4 worm cellular contexts compared by ENCODE assay signal in genomic region chrII:14598367-14598766, ce11.
TF ChIP-seq lines count a peak whose summit lies in the region.

No protein-coding gene starts in this region.

TF ChIP-seq in whole organism, L1 larva, 84 proteins besides CTCF, POLR2A, EP300 and RAD21 (continued from another document and continues in another):
- TF ChIP-seq ztf-4 (tag; optimal IDR thresholded peaks at IDR 0.05; lab: Kevin White, UChicago) (peak; percentile 69), vab-15 (tag; optimal IDR thresholded peaks at IDR 0.05; lab: Kevin White, UChicago) (no peak), elt-2 (tag; optimal IDR thresholded peaks at IDR 0.05; lab: Kevin White, UChicago) (peak; percentile 77), dpl-1 (GFP tag; optimal IDR thresholded peaks at IDR 0.05; lab: Kevin White, UChicago) (peak; percentile 28 to 53 (median 45)), jun-1 (tag; optimal IDR thresholded peaks at IDR 0.05; lab: Kevin White, UChicago) (peak; percentile 25), swsn-7 (tag; optimal IDR thresholded peaks at IDR 0.05; lab: Kevin White, UChicago) (peak; percentile 69), efl-1 (optimal IDR thresholded peaks at IDR 0.05; lab: Kevin White, UChicago) (peak; percentile 32 to 51), efl-1 (GFP tag; optimal IDR thresholded peaks at IDR 0.05 in 1 of 2; lab: Kevin White, UChicago) (peak; percentile 42 to 92), mep-1 (tag; optimal IDR thresholded peaks at IDR 0.05; lab: Kevin White, UChicago) (peak; percentile 73), lin-14 (GFP tag; optimal IDR thresholded peaks at IDR 0.05; lab: Kevin White, UChicago) (peak; percentile 87), dsc-1 (tag; optimal IDR thresholded peaks at IDR 0.05; lab: Kevin White, UChicago) (peak; percentile 59), nhr-20 (tag; optimal IDR thresholded peaks at IDR 0.05; lab: Kevin White, UChicago) (peak; percentile 84), unc-130 (tag; optimal IDR thresholded peaks at IDR 0.05; lab: Kevin White, UChicago) (peak; percentile 61), sox-4 (tag; optimal IDR thresholded peaks at IDR 0.05; lab: Kevin White, UChicago) (no peak), skn-1 (tag; optimal IDR thresholded peaks at IDR 0.05; lab: Kevin White, UChicago) (peak; percentile 54), nhr-11 (tag; optimal IDR thresholded peaks at IDR 0.05; lab: Kevin White, UChicago) (peak; percentile 73), unc-30 (tag; optimal IDR thresholded peaks at IDR 0.05; lab: Kevin White, UChicago) (no peak), nhr-19 (GFP tag; conservative IDR thresholded peaks at IDR 0.05; lab: Robert Waterston, UW) (peak; percentile 83), fkh-8 (tag; optimal IDR thresholded peaks at IDR 0.05; lab: Kevin White, UChicago) (peak; percentile 73), lsy-2 (tag; optimal IDR thresholded peaks at IDR 0.05; lab: Kevin White, UChicago) (peak; percentile 76 to 79), lin-13 (GFP tag; optimal IDR thresholded peaks at IDR 0.05; lab: Kevin White, UChicago) (peak; percentile 57), nhr-85 (tag; lab: Kevin White, UChicago) (peak; percentile 67), isw-1 (GFP tag; IDR thresholded peaks at IDR 0.05; lab: Robert Waterston, UW) (no peak; the same call in 1 of the 2 replicates), irx-1 (tag; optimal IDR thresholded peaks at IDR 0.05; lab: Kevin White, UChicago) (peak; percentile 17), xbp-1 (tag; optimal IDR thresholded peaks at IDR 0.05; lab: Kevin White, UChicago) (peak; percentile 57), rnt-1 (tag; optimal IDR thresholded peaks at IDR 0.05; lab: Kevin White, UChicago) (peak; percentile 82), ceh-82 (tag; optimal IDR thresholded peaks at IDR 0.05; lab: Kevin White, UChicago) (no peak), snu-23 (GFP tag; optimal IDR thresholded peaks at IDR 0.05; lab: Kevin White, UChicago) (peak; percentile 87), aly-2 (tag; optimal IDR thresholded peaks at IDR 0.05; lab: Kevin White, UChicago) (no peak), mdl-1 (tag; optimal IDR thresholded peaks at IDR 0.05; lab: Kevin White, UChicago) (peak in 1 of 2 experiments; percentile 89), egl-27 (tag; optimal IDR thresholded peaks at IDR 0.05; lab: Kevin White, UChicago) (peak in 1 of 2 experiments; percentile 10), nhr-71 (tag; optimal IDR thresholded peaks at IDR 0.05; lab: Kevin White, UChicago) (peak; percentile 95), elt-3 (tag; optimal IDR thresholded peaks at IDR 0.05; lab: Kevin White, UChicago) (peak in 2 of 6 experiments; percentile 38 to 54)

TF ChIP-seq in whole organism, L2 larva, 48 proteins besides CTCF, POLR2A, EP300 and RAD21 (continued from another document):
- TF ChIP-seq nhr-11 (tag; optimal IDR thresholded peaks at IDR 0.05; lab: Kevin White, UChicago): no peak
- TF ChIP-seq mab-5 (tag; optimal IDR thresholded peaks at IDR 0.05; lab: Kevin White, UChicago): peak; percentile 20
- no peak for TF ChIP-seq unc-39 (tag; optimal IDR thresholded peaks at IDR 0.05; lab: Kevin White, UChicago)
- no peak for TF ChIP-seq R02D3.7 (tag; optimal IDR thresholded peaks at IDR 0.05; lab: Kevin White, UChicago)
- no peak for TF ChIP-seq ztf-11 (tag; optimal IDR thresholded peaks at IDR 0.05; lab: Kevin White, UChicago)
- peak; percentile 7 for TF ChIP-seq nhr-10 (tag; optimal IDR thresholded peaks at IDR 0.05; lab: Kevin White, UChicago)
- TF ChIP-seq ceh-82 (tag; optimal IDR thresholded peaks at IDR 0.05; lab: Kevin White, UChicago): no peak
- TF ChIP-seq ZK546.5 (tag; optimal IDR thresholded peaks at IDR 0.05; lab: Kevin White, UChicago): no peak
- no peak for TF ChIP-seq unc-55 (GFP tag; optimal IDR thresholded peaks at IDR 0.05; lab: Kevin White, UChicago)
- no peak for TF ChIP-seq skn-1 (tag; optimal IDR thresholded peaks at IDR 0.05; lab: Kevin White, UChicago)
- peak; percentile 64 for TF ChIP-seq sma-3 (GFP tag; optimal IDR thresholded peaks at IDR 0.05; lab: Kevin White, UChicago)
- TF ChIP-seq gmeb-1 (tag; optimal IDR thresholded peaks at IDR 0.05; lab: Kevin White, UChicago): peak; percentile 49
- TF ChIP-seq nhr-6 (tag; optimal IDR thresholded peaks at IDR 0.05; lab: Kevin White, UChicago): peak; percentile 45
- no peak for TF ChIP-seq peb-1 (tag; optimal IDR thresholded peaks at IDR 0.05; lab: Kevin White, UChicago)
- no peak for TF ChIP-seq aly-2 (tag; optimal IDR thresholded peaks at IDR 0.05; lab: Kevin White, UChicago)
- peak; percentile 78 for TF ChIP-seq C34F6.9 (tag; optimal IDR thresholded peaks at IDR 0.05; lab: Kevin White, UChicago)
- peak; percentile 68 for TF ChIP-seq ztf-4 (tag; optimal IDR thresholded peaks at IDR 0.05; lab: Kevin White, UChicago)
- peak; percentile 50 for TF ChIP-seq fos-1 (tag; optimal IDR thresholded peaks at IDR 0.05; lab: Kevin White, UChicago)
- TF ChIP-seq alr-1 (tag; optimal IDR thresholded peaks at IDR 0.05; lab: Kevin White, UChicago): no peak
- TF ChIP-seq ztf-1 (GFP tag; conservative IDR thresholded peaks at IDR 0.05; lab: Robert Waterston, UW): no peak
- TF ChIP-seq F13H6.1 (tag; optimal IDR thresholded peaks at IDR 0.05; lab: Kevin White, UChicago): peak; percentile 76
- no peak for TF ChIP-seq unc-62 (GFP tag; optimal IDR thresholded peaks at IDR 0.05; lab: Kevin White, UChicago)
- no peak for TF ChIP-seq nhr-12 (tag; optimal IDR thresholded peaks at IDR 0.05; lab: Kevin White, UChicago)
- TF ChIP-seq nhr-129 (tag; optimal IDR thresholded peaks at IDR 0.05; lab: Kevin White, UChicago): peak; percentile 91
- no peak for TF ChIP-seq nhr-77 (tag; optimal IDR thresholded peaks at IDR 0.05; lab: Kevin White, UChicago)
- TF ChIP-seq ceh-16 (tag; optimal IDR thresholded peaks at IDR 0.05; lab: Kevin White, UChicago): no peak
- no peak for TF ChIP-seq nhr-23 (tag; optimal IDR thresholded peaks at IDR 0.05; lab: Kevin White, UChicago)
- TF ChIP-seq zag-1 (tag; optimal IDR thresholded peaks at IDR 0.05; lab: Kevin White, UChicago): no peak
- TF ChIP-seq mbf-1 (tag; optimal IDR thresholded peaks at IDR 0.05; lab: Kevin White, UChicago): no peak
- no peak for TF ChIP-seq nhr-21 (tag; optimal IDR thresholded peaks at IDR 0.05; lab: Kevin White, UChicago)
- TF ChIP-seq nhr-237 (tag; optimal IDR thresholded peaks at IDR 0.05; lab: Kevin White, UChicago): no peak
- TF ChIP-seq ama-1 (optimal IDR thresholded peaks at IDR 0.05; lab: Kevin White, UChicago): peak; percentile 34
- TF ChIP-seq blmp-1 (tag; optimal IDR thresholded peaks at IDR 0.05; lab: Kevin White, UChicago; ENCODE audit: insufficient read depth): no peak
- no peak for TF ChIP-seq dmd-4 (tag; optimal IDR thresholded peaks at IDR 0.05; lab: Kevin White, UChicago)
- peak; percentile 22 for TF ChIP-seq lin-13 (GFP tag; optimal IDR thresholded peaks at IDR 0.05; lab: Kevin White, UChicago)

TF ChIP-seq in whole organism, L3 larva, 47 proteins besides CTCF, POLR2A, EP300 and RAD21 (continued from another document):
- TF ChIP-seq lin-15B (tag; optimal IDR thresholded peaks at IDR 0.05; lab: Kevin White, UChicago): peak; percentile 37
- no peak for TF ChIP-seq unc-62 (GFP tag; optimal IDR thresholded peaks at IDR 0.05; lab: Kevin White, UChicago)
- TF ChIP-seq nhr-23 (tag; optimal IDR thresholded peaks at IDR 0.05; lab: Kevin White, UChicago): no peak
- TF ChIP-seq nhr-43 (tag; optimal IDR thresholded peaks at IDR 0.05; lab: Kevin White, UChicago; ENCODE audit: poor library complexity, severe bottlenecking): peak; percentile 23
- no peak for TF ChIP-seq unc-39 (tag; optimal IDR thresholded peaks at IDR 0.05; lab: Kevin White, UChicago)
- peak; percentile 81 for TF ChIP-seq nfya-1 (tag; optimal IDR thresholded peaks at IDR 0.05; lab: Kevin White, UChicago; ENCODE audit: insufficient read depth)
- no peak for TF ChIP-seq elt-1 (tag; optimal IDR thresholded peaks at IDR 0.05; lab: Kevin White, UChicago)
- TF ChIP-seq mml-1 (tag; optimal IDR thresholded peaks at IDR 0.05; lab: Kevin White, UChicago): peak; percentile 30
- no peak for TF ChIP-seq sea-2 (GFP tag; optimal IDR thresholded peaks at IDR 0.05; lab: Kevin White, UChicago)
- peak; percentile 85 for TF ChIP-seq elt-2 (tag; optimal IDR thresholded peaks at IDR 0.05; lab: Kevin White, UChicago)
- no peak for TF ChIP-seq fkh-10 (GFP tag; optimal IDR thresholded peaks at IDR 0.05; lab: Kevin White, UChicago)
- no peak for TF ChIP-seq tbx-2 (tag; optimal IDR thresholded peaks at IDR 0.05; lab: Kevin White, UChicago)
- TF ChIP-seq nhr-237 (tag; optimal IDR thresholded peaks at IDR 0.05; lab: Kevin White, UChicago): no peak
- TF ChIP-seq eor-1 (tag; optimal IDR thresholded peaks at IDR 0.05; lab: Kevin White, UChicago): no peak
- no peak for TF ChIP-seq ztf-11 (tag; optimal IDR thresholded peaks at IDR 0.05; lab: Kevin White, UChicago)
- no peak for TF ChIP-seq ceh-16 (tag; optimal IDR thresholded peaks at IDR 0.05; lab: Kevin White, UChicago)
- no peak for TF ChIP-seq nhr-12 (tag; optimal IDR thresholded peaks at IDR 0.05; lab: Kevin White, UChicago)
- TF ChIP-seq mdl-1 (tag; optimal IDR thresholded peaks at IDR 0.05; lab: Kevin White, UChicago): no peak
- TF ChIP-seq ceh-82 (tag; optimal IDR thresholded peaks at IDR 0.05; lab: Kevin White, UChicago): no peak
- TF ChIP-seq fkh-2 (tag; optimal IDR thresholded peaks at IDR 0.05; lab: Kevin White, UChicago): peak; percentile 74
- TF ChIP-seq aly-2 (tag; optimal IDR thresholded peaks at IDR 0.05; lab: Kevin White, UChicago): no peak
- TF ChIP-seq ztf-4 (tag; optimal IDR thresholded peaks at IDR 0.05; lab: Kevin White, UChicago): no peak
- TF ChIP-seq zag-1 (tag; optimal IDR thresholded peaks at IDR 0.05; lab: Kevin White, UChicago): no peak
- peak; percentile 53 for TF ChIP-seq ama-1 (optimal IDR thresholded peaks at IDR 0.05; lab: Kevin White, UChicago)
- no peak for TF ChIP-seq nhr-76 (tag; optimal IDR thresholded peaks at IDR 0.05; lab: Kevin White, UChicago)
- no peak for TF ChIP-seq nhr-25 (tag; optimal IDR thresholded peaks at IDR 0.05; lab: Kevin White, UChicago)
- TF ChIP-seq skn-1 (tag; optimal IDR thresholded peaks at IDR 0.05; lab: Kevin White, UChicago): peak; percentile 50
- TF ChIP-seq nhr-67 (tag; optimal IDR thresholded peaks at IDR 0.05; lab: Kevin White, UChicago): no peak
- TF ChIP-seq nhr-77 (tag; optimal IDR thresholded peaks at IDR 0.05; lab: Kevin White, UChicago): peak; percentile 9
- no peak for TF ChIP-seq lsy-12 (tag; optimal IDR thresholded peaks at IDR 0.05; lab: Kevin White, UChicago)
- no peak for TF ChIP-seq fos-1 (tag; optimal IDR thresholded peaks at IDR 0.05; lab: Kevin White, UChicago)
- no peak for TF ChIP-seq hmg-11 (tag; optimal IDR thresholded peaks at IDR 0.05; lab: Kevin White, UChicago)
TF ChIP-seq in whole organism, L3 larva: peak in this region for 12.

TF ChIP-seq in whole organism, L4 larva, 104 proteins besides CTCF, POLR2A, EP300 and RAD21 (continued from another document):
- TF ChIP-seq hlh-11 (tag; optimal IDR thresholded peaks at IDR 0.05; lab: Kevin White, UChicago) (peak; percentile 91), pha-4 (GFP tag; IDR thresholded peaks at IDR 0.05; lab: Robert Waterston, UW) (peak; percentile 23; the same call in 1 of the 2 replicates), pha-4 (tag; optimal IDR thresholded peaks at IDR 0.05; lab: Kevin White, UChicago) (no peak), fos-1 (tag; optimal IDR thresholded peaks at IDR 0.05; lab: Kevin White, UChicago) (no peak), Y75B8A.6 (GFP tag; IDR thresholded peaks at IDR 0.05; lab: Robert Waterston, UW) (no peak), lin-38 (GFP tag; IDR thresholded peaks at IDR 0.05; lab: Robert Waterston, UW) (no peak), php-3 (GFP tag; IDR thresholded peaks at IDR 0.05; lab: Robert Waterston, UW) (peak; percentile 51), mxl-3 (GFP tag; optimal IDR thresholded peaks at IDR 0.05; lab: Kevin White, UChicago) (no peak), hlh-30 (tag; optimal IDR thresholded peaks at IDR 0.05; lab: Kevin White, UChicago; ENCODE audit: insufficient read depth) (peak; percentile 97), ZK546.5 (tag; optimal IDR thresholded peaks at IDR 0.05; lab: Kevin White, UChicago) (no peak), dve-1 (tag; optimal IDR thresholded peaks at IDR 0.05; lab: Kevin White, UChicago; ENCODE audit: insufficient read depth) (peak; percentile 99), T26A8.4 (GFP tag; IDR thresholded peaks at IDR 0.05; lab: Robert Waterston, UW) (peak; percentile 61; the same call in 1 of the 2 replicates), lin-13 (GFP tag; optimal IDR thresholded peaks at IDR 0.05; lab: Kevin White, UChicago) (peak; percentile 37), nhr-42 (GFP tag; IDR thresholded peaks at IDR 0.05; lab: Robert Waterston, UW) (peak; percentile 73), nhr-10 (tag; optimal IDR thresholded peaks at IDR 0.05; lab: Kevin White, UChicago) (peak; percentile 67), nhr-11 (tag; optimal IDR thresholded peaks at IDR 0.05; lab: Kevin White, UChicago) (peak; percentile 92), dmd-6 (GFP tag; IDR thresholded peaks at IDR 0.05; lab: Robert Waterston, UW) (peak; percentile 77), nhr-102 (tag; optimal IDR thresholded peaks at IDR 0.05; lab: Kevin White, UChicago) (peak; percentile 48), hif-1 (tag; optimal IDR thresholded peaks at IDR 0.05; lab: Kevin White, UChicago) (peak; percentile 36 to 76), lim-7 (GFP tag; IDR thresholded peaks at IDR 0.05; lab: Robert Waterston, UW) (no peak), lsy-2 (tag; optimal IDR thresholded peaks at IDR 0.05; lab: Kevin White, UChicago) (peak in 1 of 2 experiments; percentile 86), lin-15B (tag; optimal IDR thresholded peaks at IDR 0.05; lab: Kevin White, UChicago) (no peak), mxl-2 (GFP tag; conservative IDR thresholded peaks at IDR 0.05; lab: Robert Waterston, UW) (peak; percentile 62; the same call in 1 of the 2 replicates), nhr-25 (tag; optimal IDR thresholded peaks at IDR 0.05; lab: Kevin White, UChicago; ENCODE audit: borderline replicate concordance, insufficient read depth) (no peak), tra-1 (GFP tag; IDR thresholded peaks at IDR 0.05; lab: Robert Waterston, UW) (0 out of 2 replicates have a peak, but pooled peaks have one; percentile 29), nhr-28 (tag; optimal IDR thresholded peaks at IDR 0.05; lab: Kevin White, UChicago) (peak; percentile 81), mdl-1 (tag; optimal IDR thresholded peaks at IDR 0.05; lab: Kevin White, UChicago) (peak in 1 of 2 experiments; percentile 75), nhr-6 (tag; optimal IDR thresholded peaks at IDR 0.05; lab: Kevin White, UChicago) (peak; percentile 41), nhr-48 (tag; optimal IDR thresholded peaks at IDR 0.05; lab: Kevin White, UChicago) (peak; percentile 68), mdt-29 (GFP tag; IDR thresholded peaks at IDR 0.05; lab: Robert Waterston, UW) (peak; percentile 92)
